Fruit fly (Drosophila melanogaster): ENCODE measurements around the gene Sirt6.

DNA sequence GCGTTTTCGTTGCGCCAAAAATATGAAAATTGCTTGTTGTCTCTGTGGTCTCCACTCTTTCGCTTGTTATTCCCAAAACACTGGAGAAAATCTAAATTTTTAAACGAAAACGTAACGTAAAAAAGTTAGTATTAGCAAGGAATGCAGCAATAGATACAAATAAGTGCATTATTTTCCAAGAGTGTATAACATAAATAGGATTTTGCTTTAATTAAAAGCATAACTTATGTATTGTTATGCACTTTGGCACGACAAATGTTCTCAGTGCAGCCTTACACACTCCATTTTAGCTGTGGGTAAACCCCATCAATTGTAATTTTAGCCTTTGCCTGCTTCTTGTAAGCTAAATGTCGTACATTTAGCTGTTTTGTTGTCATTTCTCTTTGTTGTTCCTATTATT, 14.4 kb upstream of the Sirt6 start:
- TF ChIP-seq sv (GFP tag; optimal IDR thresholded peaks at IDR 0.05): no peak
- no peak for TF ChIP-seq ey (GFP tag; optimal IDR thresholded peaks at IDR 0.05)
- no peak for TF ChIP-seq fru (GFP tag; optimal IDR thresholded peaks at IDR 0.05)
- no peak for TF ChIP-seq Dfd (GFP tag; optimal IDR thresholded peaks at IDR 0.05)
- TF ChIP-seq CG32264 (GFP tag; optimal IDR thresholded peaks at IDR 0.05): no peak
- TF ChIP-seq pan (optimal IDR thresholded peaks at IDR 0.05): no peak
- TF ChIP-seq Hr78 (GFP tag; optimal IDR thresholded peaks at IDR 0.05): no peak
